Fruit fly (Drosophila melanogaster) S2 (cell line): ENCODE results near the gene pins.

Experiments
- CG8478 ChIP-seq: fragments of >200 bp; optimal IDR thresholded peaks from 2 replicates; lab custom pipeline; 2018
- CTCF ChIP-seq, 2 experiments: fragments of >200 bp; optimal IDR thresholded peaks; 2 replicates each; lab custom pipeline; 2018

- TF ChIP-seq CTCF (optimal IDR thresholded peaks at IDR 0.05; lab: Kevin White, UChicago) (no peak), CG8478 (no peak)
Observed at dm6 chr3R:27553379-27553778, 29.3 kb upstream of the pins start.
